Fruit fly (Drosophila melanogaster): Measurements from ENCODE around the gene CG14109.

The CG14109 gene

DNA sequence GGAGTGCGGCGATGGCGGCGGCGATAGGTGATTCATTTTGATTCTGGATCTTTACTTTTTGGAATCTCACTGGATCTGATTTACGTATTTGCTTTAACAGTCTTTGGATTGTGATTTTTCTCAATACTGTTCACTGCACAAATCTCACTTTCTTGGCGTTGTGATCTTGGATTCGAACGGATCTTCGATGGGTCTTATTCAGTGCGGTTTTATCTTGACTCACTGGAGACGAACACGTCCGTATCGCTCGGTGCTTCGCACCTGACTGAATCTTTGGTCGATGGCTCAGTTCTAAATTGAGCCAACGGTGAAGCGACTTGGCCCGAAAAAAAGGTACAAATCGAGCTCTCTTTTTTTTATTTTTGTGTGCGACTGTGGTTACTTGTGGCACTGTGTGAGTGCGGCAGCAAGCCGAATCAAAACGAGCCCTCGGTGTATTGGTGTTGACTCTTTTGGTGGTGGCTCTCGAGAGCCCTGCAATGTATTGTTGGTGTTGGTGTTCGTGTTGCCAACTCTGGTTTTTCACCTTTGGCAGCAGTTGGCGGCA, 39.8 kb upstream of the CG14109 start, which contains the start of gene sens (continued):
- TF ChIP-seq lmd (GFP tag; IDR thresholded peaks at IDR 0.05): no peak
- peak; percentile 49 for TF ChIP-seq CG8388 (GFP tag; optimal IDR thresholded peaks at IDR 0.05)
- TF ChIP-seq Nf-YB (GFP tag; optimal IDR thresholded peaks at IDR 0.05): peak; percentile 92
- no peak for TF ChIP-seq CG10321 (GFP tag; IDR thresholded peaks at IDR 0.05)
- peak; percentile 65 for TF ChIP-seq sqz (GFP tag; optimal IDR thresholded peaks at IDR 0.05)
- no peak for TF ChIP-seq CG15514 (GFP tag; optimal IDR thresholded peaks at IDR 0.05)
- TF ChIP-seq tap (tag; optimal IDR thresholded peaks at IDR 0.05): no peak
- TF ChIP-seq CG5180 (GFP tag; optimal IDR thresholded peaks at IDR 0.05): peak; percentile 7
- peak in 1 of 2 experiments; percentile 11 for TF ChIP-seq Trl (optimal IDR thresholded peaks at IDR 0.05)
- no peak for TF ChIP-seq Trl (GFP tag; optimal IDR thresholded peaks at IDR 0.05)

DNA sequence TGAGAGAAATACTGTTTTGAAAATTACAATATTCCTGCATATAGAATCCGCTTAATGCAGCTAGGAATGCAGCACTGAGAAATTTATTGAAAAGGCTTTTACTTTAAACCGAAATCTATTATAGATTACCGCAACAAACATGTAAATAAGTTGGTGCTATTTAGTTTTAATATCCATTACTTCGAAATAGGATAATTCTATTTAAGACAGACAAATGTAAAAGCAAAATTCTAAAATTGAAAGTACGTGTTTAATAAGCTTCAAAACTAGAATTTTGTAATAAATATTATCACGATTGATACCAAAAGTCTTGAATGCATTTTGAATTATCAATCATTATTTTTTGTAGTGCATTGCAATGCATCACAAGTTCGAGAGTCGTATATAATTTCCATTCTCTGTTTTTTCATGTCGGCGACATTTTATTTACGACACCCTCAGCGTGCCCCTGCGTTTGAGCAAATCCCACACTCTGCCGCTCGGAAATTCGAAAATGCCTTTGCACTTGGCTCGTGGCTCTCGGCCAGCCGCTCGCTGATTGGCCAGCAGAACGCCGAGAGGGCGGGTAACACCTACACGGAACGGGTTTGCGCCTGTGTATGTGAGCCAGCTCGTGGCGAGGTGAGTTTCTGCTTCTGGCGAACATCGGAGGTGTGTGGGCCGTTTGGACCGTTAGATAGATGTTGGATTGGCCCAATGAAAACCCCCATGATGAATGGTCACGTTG, 37.4 kb upstream of the CG14109 start:
- TF ChIP-seq tio (GFP tag; optimal IDR thresholded peaks at IDR 0.05) (peak; percentile 22), sob (GFP tag; IDR thresholded peaks at IDR 0.05) (no peak), Tbp (GFP tag; optimal IDR thresholded peaks at IDR 0.05) (no peak), Dll (GFP tag; IDR thresholded peaks at IDR 0.05; ENCODE audit: partially characterized antibody) (no peak), Fer3 (tag; optimal IDR thresholded peaks at IDR 0.05) (no peak), pnt (GFP tag; optimal IDR thresholded peaks at IDR 0.05) (no peak), chm (GFP tag; IDR thresholded peaks at IDR 0.05) (no peak), trem (tag; optimal IDR thresholded peaks at IDR 0.05) (peak; percentile 6), emc (GFP tag; optimal IDR thresholded peaks at IDR 0.05) (no peak), CG13894 (tag; optimal IDR thresholded peaks at IDR 0.05) (no peak), nerfin-2 (GFP tag; IDR thresholded peaks at IDR 0.05; ENCODE audit: partially characterized antibody) (no peak), lilli (GFP tag; optimal IDR thresholded peaks at IDR 0.05) (no peak), CG6654 (GFP tag; optimal IDR thresholded peaks at IDR 0.05) (peak; percentile 25), CG31224 (GFP tag; IDR thresholded peaks at IDR 0.05) (no peak), CG10267 (tag; optimal IDR thresholded peaks at IDR 0.05) (peak; percentile 56), CG2712 (tag; optimal IDR thresholded peaks at IDR 0.05) (peak; percentile 70), prd (optimal IDR thresholded peaks at IDR 0.05) (no peak), prd (GFP tag; IDR thresholded peaks at IDR 0.05) (peak; percentile 13; the same call in 1 of the 3 replicates), Neu2 (GFP tag; optimal IDR thresholded peaks at IDR 0.05; ENCODE audit: borderline replicate concordance) (no peak), CG4617 (GFP tag; optimal IDR thresholded peaks at IDR 0.05; ENCODE audit: borderline replicate concordance) (no peak), da (GFP tag; optimal IDR thresholded peaks at IDR 0.05) (no peak), her (GFP tag; optimal IDR thresholded peaks at IDR 0.05) (no peak), sr (GFP tag; IDR thresholded peaks at IDR 0.05) (peak; percentile 90), CG1792 (GFP tag; optimal IDR thresholded peaks at IDR 0.05) (no peak), CG30403 (GFP tag; optimal IDR thresholded peaks at IDR 0.05) (peak; percentile 19), trh (GFP tag; optimal IDR thresholded peaks at IDR 0.05) (no peak), CG14667 (GFP tag; IDR thresholded peaks at IDR 0.05) (no peak), CG4424 (GFP tag; optimal IDR thresholded peaks at IDR 0.05) (peak; percentile 10), CG12219 (GFP tag; optimal IDR thresholded peaks at IDR 0.05) (no peak), CG13123 (GFP tag; optimal IDR thresholded peaks at IDR 0.05) (no peak), az2 (GFP tag; optimal IDR thresholded peaks at IDR 0.05) (no peak), psq (GFP tag; optimal IDR thresholded peaks at IDR 0.05) (no peak), pan (optimal IDR thresholded peaks at IDR 0.05) (no peak), pan (GFP tag; optimal IDR thresholded peaks at IDR 0.05 in 1 of 2, IDR thresholded peaks at IDR 0.05 in 1 of 2) (peak in 1 of 2 experiments; percentile 16), Camta (GFP tag; optimal IDR thresholded peaks at IDR 0.05) (no peak), nom (GFP tag; optimal IDR thresholded peaks at IDR 0.05) (no peak), amos (GFP tag; IDR thresholded peaks at IDR 0.05; ENCODE audit: partially characterized antibody) (no peak), wek (GFP tag; optimal IDR thresholded peaks at IDR 0.05) (no peak), Xbp1 (GFP tag; optimal IDR thresholded peaks at IDR 0.05) (no peak)
